Worm (Caenorhabditis elegans): ENCODE data around the gene fbxa-77.

fbxa-77 gene

ce11 chrIII:1249111-1249583 lies at the start of gene fbxa-77, which contains the start of gene fbxa-76:
Gene fbxa-77, plus strand, starts transcription at chrIII:1249475.
Gene fbxa-76, minus strand, starts transcription at chrIII:1249161.
- TF ChIP-seq lsy-2 (tag; optimal IDR thresholded peaks at IDR 0.05) (peak in 1 of 2 experiments; percentile 52), ceh-82 (tag; optimal IDR thresholded peaks at IDR 0.05) (no peak), sma-9 (GFP tag; optimal IDR thresholded peaks at IDR 0.05) (peak; percentile 58), sma-9 (tag; optimal IDR thresholded peaks at IDR 0.05) (no peak), crh-2 (tag; optimal IDR thresholded peaks at IDR 0.05) (peak; percentile 41), lin-11 (tag; optimal IDR thresholded peaks at IDR 0.05) (no peak), lin-13 (GFP tag; optimal IDR thresholded peaks at IDR 0.05) (peak; percentile 10), fos-1 (tag; optimal IDR thresholded peaks at IDR 0.05) (peak; percentile 71), F13H6.1 (tag; optimal IDR thresholded peaks at IDR 0.05) (peak; percentile 52), nhr-77 (tag; optimal IDR thresholded peaks at IDR 0.05) (no peak), ama-1 (optimal IDR thresholded peaks at IDR 0.05) (no peak), dmd-4 (tag; optimal IDR thresholded peaks at IDR 0.05) (no peak), C34F6.9 (tag; optimal IDR thresholded peaks at IDR 0.05) (peak; percentile 38), nhr-129 (tag; optimal IDR thresholded peaks at IDR 0.05) (peak; percentile 71), nhr-25 (tag; optimal IDR thresholded peaks at IDR 0.05) (peak; percentile 14), egl-27 (tag; optimal IDR thresholded peaks at IDR 0.05) (no peak), elt-1 (tag; optimal IDR thresholded peaks at IDR 0.05) (no peak), alr-1 (tag; optimal IDR thresholded peaks at IDR 0.05) (no peak), unc-55 (GFP tag; optimal IDR thresholded peaks at IDR 0.05) (peak; percentile 73), blmp-1 (tag; optimal IDR thresholded peaks at IDR 0.05; ENCODE audit: insufficient read depth) (no peak), snpc-4 (tag; optimal IDR thresholded peaks at IDR 0.05) (no peak)

- no peak for TF ChIP-seq ztf-1 (GFP tag; conservative IDR thresholded peaks at IDR 0.05)
- no peak for TF ChIP-seq nhr-11 (tag; optimal IDR thresholded peaks at IDR 0.05)
- no peak for TF ChIP-seq blmp-1 (tag; optimal IDR thresholded peaks at IDR 0.05; ENCODE audit: insufficient read depth)
- peak; percentile 68 for TF ChIP-seq mab-5 (tag; optimal IDR thresholded peaks at IDR 0.05)
- TF ChIP-seq skn-1 (tag; optimal IDR thresholded peaks at IDR 0.05), result no peak
- no peak for TF ChIP-seq mdl-1 (tag; optimal IDR thresholded peaks at IDR 0.05)
- TF ChIP-seq nhr-25 (tag; optimal IDR thresholded peaks at IDR 0.05), result peak; percentile 71
- TF ChIP-seq lsy-2 (tag; optimal IDR thresholded peaks at IDR 0.05), result peak; percentile 84 to 91
- no peak for TF ChIP-seq elt-3 (tag; optimal IDR thresholded peaks at IDR 0.05)
- peak; percentile 78 for TF ChIP-seq lin-11 (tag; optimal IDR thresholded peaks at IDR 0.05)
- TF ChIP-seq unc-62 (GFP tag; optimal IDR thresholded peaks at IDR 0.05), result no peak
- no peak for TF ChIP-seq mbf-1 (tag; optimal IDR thresholded peaks at IDR 0.05)
- TF ChIP-seq sma-9 (GFP tag; optimal IDR thresholded peaks at IDR 0.05), result no peak
- no peak for TF ChIP-seq sma-9 (tag; optimal IDR thresholded peaks at IDR 0.05)
- no peak for TF ChIP-seq aly-2 (tag; optimal IDR thresholded peaks at IDR 0.05)
- TF ChIP-seq sma-3 (GFP tag; optimal IDR thresholded peaks at IDR 0.05), result peak; percentile 70
- TF ChIP-seq snpc-4 (tag; optimal IDR thresholded peaks at IDR 0.05), result no peak
- TF ChIP-seq ztf-4 (tag; optimal IDR thresholded peaks at IDR 0.05), result peak; percentile 30
- no peak for TF ChIP-seq egl-27 (tag; optimal IDR thresholded peaks at IDR 0.05)
- peak; percentile 26 for TF ChIP-seq sem-4 (tag; optimal IDR thresholded peaks at IDR 0.05)
- TF ChIP-seq gmeb-1 (tag; optimal IDR thresholded peaks at IDR 0.05), result peak; percentile 87
- no peak for TF ChIP-seq nhr-23 (tag; optimal IDR thresholded peaks at IDR 0.05)
- no peak for TF ChIP-seq nhr-237 (tag; optimal IDR thresholded peaks at IDR 0.05)
- peak; percentile 24 for TF ChIP-seq R02D3.7 (tag; optimal IDR thresholded peaks at IDR 0.05)
- TF ChIP-seq nhr-129 (tag; optimal IDR thresholded peaks at IDR 0.05), result peak; percentile 36
- TF ChIP-seq F13H6.1 (tag; optimal IDR thresholded peaks at IDR 0.05), result peak; percentile 74
- TF ChIP-seq lin-13 (GFP tag; optimal IDR thresholded peaks at IDR 0.05), result peak; percentile 91
- no peak for TF ChIP-seq ceh-82 (tag; optimal IDR thresholded peaks at IDR 0.05)
- TF ChIP-seq zag-1 (tag; optimal IDR thresholded peaks at IDR 0.05), result peak; percentile 2
- no peak for TF ChIP-seq nhr-77 (tag; optimal IDR thresholded peaks at IDR 0.05)
- no peak for TF ChIP-seq unc-39 (tag; optimal IDR thresholded peaks at IDR 0.05)
- TF ChIP-seq crh-2 (tag; optimal IDR thresholded peaks at IDR 0.05), result peak; percentile 73
- TF ChIP-seq nhr-10 (tag; optimal IDR thresholded peaks at IDR 0.05), result no peak
- TF ChIP-seq dmd-4 (tag; optimal IDR thresholded peaks at IDR 0.05), result no peak
- no peak for TF ChIP-seq ZK546.5 (tag; optimal IDR thresholded peaks at IDR 0.05)
- peak; percentile 15 for TF ChIP-seq nhr-21 (tag; optimal IDR thresholded peaks at IDR 0.05)
- TF ChIP-seq unc-55 (GFP tag; optimal IDR thresholded peaks at IDR 0.05), result peak; percentile 95
- no peak for TF ChIP-seq nhr-12 (tag; optimal IDR thresholded peaks at IDR 0.05)
- TF ChIP-seq nhr-6 (tag; optimal IDR thresholded peaks at IDR 0.05), result no peak
- peak; percentile 83 for TF ChIP-seq C34F6.9 (tag; optimal IDR thresholded peaks at IDR 0.05)
- no peak for TF ChIP-seq peb-1 (tag; optimal IDR thresholded peaks at IDR 0.05)
- no peak for TF ChIP-seq elt-1 (tag; optimal IDR thresholded peaks at IDR 0.05)
- TF ChIP-seq fos-1 (tag; optimal IDR thresholded peaks at IDR 0.05), result peak; percentile 31
- no peak for TF ChIP-seq alr-1 (tag; optimal IDR thresholded peaks at IDR 0.05)
- no peak for TF ChIP-seq ceh-16 (tag; optimal IDR thresholded peaks at IDR 0.05)
- TF ChIP-seq ama-1 (optimal IDR thresholded peaks at IDR 0.05), result no peak
- TF ChIP-seq lin-39 (tag; optimal IDR thresholded peaks at IDR 0.05), result no peak
- no peak for TF ChIP-seq Y55F3AM.14 (GFP tag; optimal IDR thresholded peaks at IDR 0.05)
- TF ChIP-seq ztf-11 (tag; optimal IDR thresholded peaks at IDR 0.05), result no peak
These were observed 47.2 kb upstream of the fbxa-77 start, which contains the start of the genes mrpl-45 and Y119D3B.12 for ce11 chrIII:1201958-1202596. Gene mrpl-45, minus strand, starts transcription at chrIII:1202008. Gene Y119D3B.12, plus strand, starts transcription at chrIII:1202546.
